Fruit fly (Drosophila melanogaster) whole organism, prepupa: ENCODE measurements around the gene CG31381.

Experiments
- Blimp-1 ChIP-seq: fragments of 200-800 bp; sonication (Bioruptor generic); optimal IDR thresholded peaks from 3 replicates; lab custom pipeline; 2017; ENCODE audit warnings: missing biosample characterization, missing genetic modification characterization, mild to moderate bottlenecking, moderate library complexity, missing genetic modification reagents
- CG10631 ChIP-seq: fragments of 200-800 bp; sonication (Bioruptor generic); optimal IDR thresholded peaks from 2 replicates; lab custom pipeline; 2016; ENCODE audit warnings: missing biosample characterization, missing genetic modification characterization
- CG10669 ChIP-seq: fragments of 200-800 bp; sonication (Bioruptor generic); optimal IDR thresholded peaks from 3 replicates; lab custom pipeline; 2018; ENCODE audit warnings: missing biosample characterization, mild to moderate bottlenecking, missing genetic modification characterization, moderate library complexity
- CG11294 ChIP-seq: fragments of 200-800 bp; sonication (Bioruptor generic); IDR thresholded peaks from 2 replicates; pipeline ENCODE4 v1.3.6; 2022; ENCODE audit warnings: missing biosample characterization, missing genetic modification characterization
- CG11762 ChIP-seq: fragments of 200-800 bp; sonication (Bioruptor generic); optimal IDR thresholded peaks from 3 replicates; lab custom pipeline; 2016; ENCODE audit warnings: missing biosample characterization, missing genetic modification characterization; ENCODE audit not compliant: insufficient read depth
- CG11902 ChIP-seq: fragments of 200-800 bp; sonication (Bioruptor generic); optimal IDR thresholded peaks from 3 replicates; lab custom pipeline; 2016; ENCODE audit warnings: missing biosample characterization, missing genetic modification characterization
- CG1621 ChIP-seq: fragments of 200-800 bp; sonication (Bioruptor generic); optimal IDR thresholded peaks from 3 replicates; lab custom pipeline; 2018; ENCODE audit warnings: missing biosample characterization, mild to moderate bottlenecking, missing genetic modification characterization
- CG3032 ChIP-seq: fragments of 200-800 bp; optimal IDR thresholded peaks from 2 replicates; lab custom pipeline; 2019; ENCODE audit warnings: missing biosample characterization, mild to moderate bottlenecking, missing genetic modification characterization, moderate library complexity
- CG31627 ChIP-seq: fragments of 200-800 bp; sonication (Bioruptor generic); optimal IDR thresholded peaks from 3 replicates; lab custom pipeline; 2016; ENCODE audit warnings: missing biosample characterization, missing genetic modification characterization
- CG3919 ChIP-seq: fragments of 200-800 bp; sonication (Bioruptor generic); optimal IDR thresholded peaks from 3 replicates; lab custom pipeline; 2016; ENCODE audit warnings: missing biosample characterization, missing genetic modification characterization
- CG4318 ChIP-seq: fragments of 200-800 bp; sonication (Bioruptor generic); optimal IDR thresholded peaks from 3 replicates; lab custom pipeline; 2017; ENCODE audit warnings: missing biosample characterization, mild to moderate bottlenecking, missing genetic modification characterization
- CG6163 ChIP-seq: fragments of 200-800 bp; sonication (Bioruptor generic); IDR thresholded peaks from 3 replicates; pipeline ENCODE4 v1.3.6; 2022; ENCODE audit warnings: missing biosample characterization, missing genetic modification characterization
- CG6276 ChIP-seq: fragments of 200-800 bp; sonication (Bioruptor generic); optimal IDR thresholded peaks from 2 replicates; lab custom pipeline; 2017; ENCODE audit warnings: missing biosample characterization, mild to moderate bottlenecking, missing genetic modification characterization
- CG6792 ChIP-seq: fragments of 200-800 bp; sonication (Bioruptor generic); optimal IDR thresholded peaks from 3 replicates; lab custom pipeline; 2016; ENCODE audit warnings: missing biosample characterization, missing genetic modification characterization
- CG6854 ChIP-seq: fragments of 200-800 bp; sonication (Bioruptor generic); optimal IDR thresholded peaks from 2 replicates; lab custom pipeline; 2017; ENCODE audit warnings: missing biosample characterization, mild to moderate bottlenecking, missing genetic modification characterization
- CG7368 ChIP-seq: fragments of 200-800 bp; sonication (Bioruptor generic); optimal IDR thresholded peaks from 3 replicates; lab custom pipeline; 2016; ENCODE audit warnings: missing biosample characterization, missing genetic modification characterization
- CG8119 ChIP-seq: fragments of 200-800 bp; sonication (Bioruptor generic); IDR thresholded peaks from 3 replicates; pipeline ENCODE4 v1.3.6; 2022; ENCODE audit warnings: missing biosample characterization, missing genetic modification characterization
- CG8319 ChIP-seq: fragments of 200-800 bp; sonication (Bioruptor generic); optimal IDR thresholded peaks from 3 replicates; lab custom pipeline; 2016; ENCODE audit warnings: missing biosample characterization, missing genetic modification characterization
- CG8632 ChIP-seq: fragments of 200-800 bp; sonication (Bioruptor generic); optimal IDR thresholded peaks from 3 replicates; lab custom pipeline; 2016; ENCODE audit warnings: missing biosample characterization, missing genetic modification characterization
- CG9139 ChIP-seq: fragments of 200-800 bp; sonication (Bioruptor generic); optimal IDR thresholded peaks from 3 replicates; lab custom pipeline; 2017; ENCODE audit warnings: missing biosample characterization, mild to moderate bottlenecking, missing genetic modification characterization
- Eip75B ChIP-seq: fragments of 200-800 bp; sonication (Bioruptor generic); optimal IDR thresholded peaks from 3 replicates; lab custom pipeline; 2016; ENCODE audit warnings: missing biosample characterization, missing genetic modification characterization
- Eip78C ChIP-seq: fragments of 200-800 bp; sonication (Bioruptor generic); peaks from one replicate; lab custom pipeline; 2016; ENCODE audit warnings: missing biosample characterization, missing genetic modification characterization
- Ets21C ChIP-seq: fragments of 200-800 bp; sonication (Bioruptor generic); optimal IDR thresholded peaks from 3 replicates; lab custom pipeline; 2016; ENCODE audit warnings: missing biosample characterization, missing genetic modification characterization
- Ets96B ChIP-seq: fragments of 200-800 bp; optimal IDR thresholded peaks from 2 replicates; lab custom pipeline; 2019; ENCODE audit warnings: missing biosample characterization, mild to moderate bottlenecking, missing genetic modification characterization, moderate library complexity
- Gug ChIP-seq: fragments of 200-800 bp; sonication (Bioruptor generic); IDR thresholded peaks from 2 replicates; pipeline ENCODE4 v1.3.6; 2022; ENCODE audit warnings: missing biosample characterization, missing genetic modification characterization
- Hr38 ChIP-seq: sonication (Bioruptor generic); optimal IDR thresholded peaks from 2 replicates; lab custom pipeline; 2016; ENCODE audit warnings: missing biosample characterization, missing genetic modification characterization
- Hr4 ChIP-seq: fragments of 200-800 bp; sonication (Bioruptor generic); optimal IDR thresholded peaks from 3 replicates; lab custom pipeline; 2016; ENCODE audit warnings: missing biosample characterization, missing genetic modification characterization
- Lpt ChIP-seq: fragments of 200-800 bp; sonication (Bioruptor generic); optimal IDR thresholded peaks from 3 replicates; lab custom pipeline; 2016; ENCODE audit warnings: missing biosample characterization, missing genetic modification characterization
- Met ChIP-seq: fragments of 200-800 bp; sonication (Bioruptor generic); optimal IDR thresholded peaks from 3 replicates; lab custom pipeline; 2016; ENCODE audit warnings: missing biosample characterization, missing genetic modification characterization
- OdsH ChIP-seq: fragments of 200-800 bp; sonication (Bioruptor generic); optimal IDR thresholded peaks from 3 replicates; lab custom pipeline; 2016; ENCODE audit warnings: missing biosample characterization, missing genetic modification characterization
- Smox ChIP-seq: fragments of 200-800 bp; sonication (Bioruptor generic); optimal IDR thresholded peaks from 3 replicates; lab custom pipeline; 2016; ENCODE audit warnings: missing biosample characterization, missing genetic modification characterization
- Sox102F ChIP-seq: fragments of 200-800 bp; sonication (Bioruptor generic); optimal IDR thresholded peaks from 2 replicates; lab custom pipeline; 2016; ENCODE audit warnings: missing biosample characterization, mild to moderate bottlenecking, missing genetic modification characterization
- achi ChIP-seq: fragments of 200-800 bp; sonication (Bioruptor generic); optimal IDR thresholded peaks from 3 replicates; lab custom pipeline; 2016; ENCODE audit warnings: missing biosample characterization, missing genetic modification characterization
- acj6 ChIP-seq: fragments of 200-800 bp; sonication (Bioruptor generic); optimal IDR thresholded peaks from 3 replicates; lab custom pipeline; 2016; ENCODE audit warnings: missing biosample characterization, missing genetic modification characterization
- dac ChIP-seq: fragments of 200-800 bp; sonication (Bioruptor generic); optimal IDR thresholded peaks from 2 replicates; lab custom pipeline; 2017; ENCODE audit warnings: missing biosample characterization, mild to moderate bottlenecking, missing genetic modification characterization
- dsx ChIP-seq: fragments of 200-800 bp; optimal IDR thresholded peaks from 3 replicates; lab custom pipeline; 2019; ENCODE audit warnings: missing biosample characterization, mild to moderate bottlenecking, missing genetic modification characterization, moderate library complexity; ENCODE audit not compliant: poor library complexity, severe bottlenecking
- eg ChIP-seq: fragments of 200-800 bp; sonication (Bioruptor generic); IDR thresholded peaks from 3 replicates; pipeline ENCODE4 v1.3.6; 2022; ENCODE audit warnings: missing biosample characterization, missing genetic modification characterization
- esn ChIP-seq: fragments of 200-800 bp; sonication (Bioruptor generic); optimal IDR thresholded peaks from 2 replicates; lab custom pipeline; 2016; ENCODE audit warnings: missing biosample characterization, mild to moderate bottlenecking, missing genetic modification characterization, moderate library complexity
- fd59A ChIP-seq: fragments of 200-800 bp; sonication (Bioruptor generic); optimal IDR thresholded peaks from 2 replicates; lab custom pipeline; 2017; ENCODE audit warnings: missing biosample characterization, mild to moderate bottlenecking, missing genetic modification characterization, missing genetic modification reagents
- fd85E ChIP-seq: fragments of 200-800 bp; sonication (Bioruptor generic); optimal IDR thresholded peaks from 3 replicates; lab custom pipeline; 2016; ENCODE audit warnings: missing biosample characterization, missing genetic modification characterization
- fkh ChIP-seq: fragments of 200-800 bp; sonication (Bioruptor generic); optimal IDR thresholded peaks from 3 replicates; lab custom pipeline; 2017; ENCODE audit warnings: missing biosample characterization, mild to moderate bottlenecking, missing genetic modification characterization, moderate library complexity
- salr ChIP-seq, 2 experiments: fragments of 200-800 bp; sonication (Bioruptor generic); optimal IDR thresholded peaks; 3 replicates each; lab custom pipeline; 2016 to 2018; ENCODE audit warnings: missing biosample characterization in 2 of 2, missing genetic modification characterization in 2 of 2, mild to moderate bottlenecking in 1 of 2
- spab ChIP-seq: fragments of 200-800 bp; sonication (Bioruptor generic); optimal IDR thresholded peaks from 2 replicates; lab custom pipeline; 2017; ENCODE audit warnings: missing biosample characterization, mild to moderate bottlenecking, missing genetic modification characterization, missing genetic modification reagents
- ss ChIP-seq, 2 experiments: fragments of 200-800 bp; sonication (Bioruptor generic); optimal IDR thresholded peaks; 2 replicates in 1 of 2; 3 replicates in 1 of 2; lab custom pipeline; 2017 to 2018; ENCODE audit warnings: mild to moderate bottlenecking in 2 of 2, missing biosample characterization in 2 of 2, missing genetic modification characterization in 2 of 2, moderate library complexity in 1 of 2
- svp ChIP-seq: fragments of 200-800 bp; sonication (Bioruptor generic); peaks from one replicate; lab custom pipeline; 2016; ENCODE audit warnings: missing biosample characterization, missing genetic modification characterization
- vri ChIP-seq: fragments of 200-800 bp; sonication (Bioruptor generic); optimal IDR thresholded peaks from 3 replicates; lab custom pipeline; 2016; ENCODE audit warnings: missing biosample characterization, mild to moderate bottlenecking, missing genetic modification characterization

The CG31381 gene

dm6 chr3R:24876843-24877457, at the start of gene CG31381, which contains the start of gene CG11089:
Gene CG31381 (plus strand): TSS chr3R:24877045.
Gene CG11089 (plus strand): TSS chr3R:24877045.
- TF ChIP-seq eg, result no peak
- peak; percentile 82 for TF ChIP-seq CG1621 (tag; lab: Kevin White, UChicago)
- TF ChIP-seq Eip78C (GFP tag; lab: Kevin White, UChicago), result peak; percentile 85
- no peak for TF ChIP-seq CG6276 (GFP tag; lab: Kevin White, UChicago)
- TF ChIP-seq Gug (GFP tag; lab: Robert Waterston, UW), result no peak
- no peak for TF ChIP-seq CG11762 (GFP tag; lab: Kevin White, UChicago)

- TF ChIP-seq svp (GFP tag; lab: Kevin White, UChicago), result peak; percentile 57
- no peak for TF ChIP-seq CG11762 (GFP tag; lab: Kevin White, UChicago)
These were observed 48.6 kb upstream of the CG31381 start, which contains the start of gene RabX4 for dm6 chr3R:24828234-24828633. Gene RabX4 (minus strand): TSS chr3R:24828409.

- TF ChIP-seq CG3919 (GFP tag; lab: Kevin White, UChicago) (no peak), salr (GFP tag; optimal IDR thresholded peaks at IDR 0.05; lab: Kevin White, UChicago) (no peak), Lpt (GFP tag; lab: Kevin White, UChicago) (no peak), vri (GFP tag; lab: Kevin White, UChicago) (no peak), CG31627 (GFP tag; lab: Kevin White, UChicago) (no peak), Smox (peak; percentile 61), eg (no peak), CG9139 (no peak), Ets96B (tag; lab: Kevin White, UChicago) (no peak), Met (GFP tag; lab: Kevin White, UChicago) (no peak), dac (GFP tag; lab: Kevin White, UChicago) (no peak), CG8119 (no peak), esn (GFP tag; lab: Kevin White, UChicago) (no peak), acj6 (peak; percentile 64), ss (GFP tag; optimal IDR thresholded peaks at IDR 0.05; lab: Kevin White, UChicago) (no peak), CG10631 (GFP tag; lab: Kevin White, UChicago) (peak; percentile 66), CG11294 (GFP tag; lab: Robert Waterston, UW) (no peak), CG6163 (GFP tag; lab: Robert Waterston, UW) (no peak; the same call in 1 of the 3 replicates), fkh (GFP tag; lab: Kevin White, UChicago) (no peak), fd59A (GFP tag; lab: Kevin White, UChicago) (peak; percentile 6), Sox102F (GFP tag; lab: Kevin White, UChicago) (no peak), Ets21C (GFP tag; lab: Kevin White, UChicago) (peak; percentile 36), CG11902 (GFP tag; lab: Kevin White, UChicago) (peak; percentile 19), OdsH (GFP tag; lab: Kevin White, UChicago) (no peak), CG6276 (GFP tag; lab: Kevin White, UChicago) (no peak), Gug (GFP tag; lab: Robert Waterston, UW) (no peak), CG3032 (tag; lab: Kevin White, UChicago) (no peak), Hr4 (GFP tag; lab: Kevin White, UChicago) (peak; percentile 67), CG6792 (GFP tag; lab: Kevin White, UChicago) (no peak), CG10669 (GFP tag; lab: Kevin White, UChicago) (no peak), CG6854 (GFP tag; lab: Kevin White, UChicago) (no peak), CG8632 (GFP tag; lab: Kevin White, UChicago) (peak; percentile 4), Blimp-1 (GFP tag; lab: Kevin White, UChicago) (no peak), Eip75B (GFP tag; lab: Kevin White, UChicago) (no peak), Hr38 (GFP tag; lab: Kevin White, UChicago) (no peak), CG7368 (no peak), spab (GFP tag; lab: Kevin White, UChicago) (no peak), CG1621 (tag; lab: Kevin White, UChicago) (no peak), fd85E (GFP tag; lab: Kevin White, UChicago) (no peak), Eip78C (GFP tag; lab: Kevin White, UChicago) (peak; percentile 89), achi (no peak), CG8319 (GFP tag; lab: Kevin White, UChicago) (no peak), dsx (GFP tag; lab: Kevin White, UChicago) (no peak), svp (GFP tag; lab: Kevin White, UChicago) (peak; percentile 68), CG4318 (no peak)
These were observed 46.9 kb upstream of the CG31381 start, which contains the start of the genes Kaz and CG43273 for dm6 chr3R:24829887-24830351. Gene Kaz (minus strand): TSS chr3R:24829959. Gene CG43273 (plus strand): TSS chr3R:24830301.
